Worm (Caenorhabditis elegans) whole organism, young adult: ENCODE measurements around the gene dnc-1.

ENCODE experiments used
- B0261.1 ChIP-seq: sonication (generic microtip); optimal IDR thresholded peaks from 2 replicates; lab custom pipeline; 2016; ENCODE audit warnings: mild to moderate bottlenecking, missing genetic modification characterization, moderate library complexity, missing compliant biosample characterization
- C06A6.2 ChIP-seq: fragments of 200-800 bp; sonication (Bioruptor generic); conservative IDR thresholded peaks from 2 replicates; pipeline ENCODE4 v1.3.6; 2022; ENCODE audit warnings: missing genetic modification characterization, missing compliant biosample characterization
- C17E4.6 ChIP-seq: fragments of 200-800 bp; sonication (Bioruptor generic); IDR thresholded peaks from 2 replicates; pipeline ENCODE4 v1.3.6; 2022; ENCODE audit warnings: missing genetic modification reagents, missing genetic modification characterization, missing compliant biosample characterization
- F55B11.4 ChIP-seq: sonication (generic microtip); optimal IDR thresholded peaks from 2 replicates; lab custom pipeline; 2016; ENCODE audit warnings: missing compliant biosample characterization, missing genetic modification characterization, borderline replicate concordance; ENCODE audit not compliant: insufficient read depth
- F57A8.1 ChIP-seq: fragments of 200-800 bp; sonication (Bioruptor generic); optimal IDR thresholded peaks from 2 replicates; lab custom pipeline; 2018; ENCODE audit warnings: mild to moderate bottlenecking, missing genetic modification characterization, moderate library complexity, missing compliant biosample characterization
- K12H6.12 ChIP-seq: fragments of 200-800 bp; sonication (Bioruptor generic); optimal IDR thresholded peaks from 2 replicates; lab custom pipeline; 2018; ENCODE audit warnings: mild to moderate bottlenecking, missing genetic modification characterization, missing compliant biosample characterization
- T26A5.8 ChIP-seq: sonication (generic microtip); optimal IDR thresholded peaks from 2 replicates; lab custom pipeline; 2016; ENCODE audit warnings: missing genetic modification characterization, missing compliant biosample characterization
- Y56A3A.18 ChIP-seq: fragments of 200-800 bp; sonication (Bioruptor generic); IDR thresholded peaks from 2 replicates; pipeline ENCODE4 v1.3.6; 2022; ENCODE audit warnings: missing genetic modification reagents, missing genetic modification characterization, missing compliant biosample characterization
- akir-1 ChIP-seq: fragments of 200-800 bp; sonication (Bioruptor generic); optimal IDR thresholded peaks from 2 replicates; lab custom pipeline; 2018; ENCODE audit warnings: mild to moderate bottlenecking, missing genetic modification characterization, moderate library complexity, missing compliant biosample characterization
- atf-7 ChIP-seq: sonication (generic microtip); optimal IDR thresholded peaks from 2 replicates; lab custom pipeline; 2017; ENCODE audit warnings: mild to moderate bottlenecking, missing genetic modification characterization, missing compliant biosample characterization
- attf-5 ChIP-seq: fragments of 200-800 bp; sonication (Bioruptor generic); optimal IDR thresholded peaks from 2 replicates; lab custom pipeline; 2018; ENCODE audit warnings: mild to moderate bottlenecking, missing genetic modification characterization, missing compliant biosample characterization
- bed-1 ChIP-seq: fragments of 200-800 bp; sonication (Bioruptor generic); IDR thresholded peaks from 2 replicates; pipeline ENCODE4 v1.3.6; 2022; ENCODE audit warnings: missing genetic modification reagents, missing genetic modification characterization, missing compliant biosample characterization
- cebp-1 ChIP-seq, 2 experiments: fragments of 200-800 bp in 1 of 2; sonication (Bioruptor generic) in 1 of 2; sonication (generic microtip) in 1 of 2; IDR thresholded peaks in 1 of 2; optimal IDR thresholded peaks in 1 of 2; 2 replicates each; pipeline versions ENCODE4 v1.3.6 to Lab custom; 2017 to 2022; ENCODE audit warnings: missing compliant biosample characterization in 2 of 2, missing genetic modification characterization in 2 of 2, mild to moderate bottlenecking in 1 of 2, missing genetic modification reagents in 1 of 2, moderate library complexity in 1 of 2
- ceh-40 ChIP-seq: fragments of 200-800 bp; sonication (Bioruptor generic); IDR thresholded peaks from 2 replicates; pipeline ENCODE4 v1.3.6; 2022; ENCODE audit warnings: missing genetic modification characterization, missing compliant biosample characterization
- ceh-79 ChIP-seq: sonication (generic microtip); optimal IDR thresholded peaks from 2 replicates; lab custom pipeline; 2017; ENCODE audit warnings: mild to moderate bottlenecking, missing genetic modification characterization, missing compliant biosample characterization
- ceh-91 ChIP-seq: fragments of 200-800 bp; sonication (Bioruptor generic); IDR thresholded peaks from 2 replicates; pipeline ENCODE4 v1.3.6; 2022; ENCODE audit warnings: missing genetic modification reagents, missing genetic modification characterization, missing compliant biosample characterization
- die-1 ChIP-seq: sonication (generic microtip); optimal IDR thresholded peaks from 2 replicates; lab custom pipeline; 2016; ENCODE audit warnings: missing genotype, mild to moderate bottlenecking, missing genetic modification characterization, missing compliant biosample characterization
- dox-1 ChIP-seq: fragments of 200-800 bp; sonication (Bioruptor generic); IDR thresholded peaks from 2 replicates; pipeline ENCODE4 v1.3.6; 2022; ENCODE audit warnings: missing genetic modification reagents, missing genetic modification characterization, missing compliant biosample characterization
- ekl-4 ChIP-seq: fragments of 200-800 bp; sonication (Bioruptor generic); IDR thresholded peaks from 2 replicates; pipeline ENCODE4 v1.3.6; 2022; ENCODE audit warnings: missing genetic modification reagents, missing genetic modification characterization, missing compliant biosample characterization
- ets-4 ChIP-seq: fragments of 200-800 bp; sonication (Bioruptor generic); optimal IDR thresholded peaks from 2 replicates; lab custom pipeline; 2018; ENCODE audit warnings: mild to moderate bottlenecking, missing genetic modification characterization, missing compliant biosample characterization
- him-1 ChIP-seq: sonication (generic microtip); optimal IDR thresholded peaks from 2 replicates; lab custom pipeline; 2016; ENCODE audit warnings: missing genotype, missing genetic modification reagents, missing genetic modification characterization, missing compliant biosample characterization
- hmg-1.2 ChIP-seq: fragments of 200-800 bp; sonication (Bioruptor generic); IDR thresholded peaks from 2 replicates; pipeline ENCODE4 v1.3.6; 2022; ENCODE audit warnings: missing genetic modification reagents, missing genetic modification characterization, missing compliant biosample characterization
- hsf-1 ChIP-seq: fragments of 200-800 bp; sonication (Bioruptor generic); IDR thresholded peaks from 2 replicates; pipeline ENCODE4 v1.3.6; 2022; ENCODE audit warnings: missing genetic modification reagents, missing genetic modification characterization, missing compliant biosample characterization
- let-526 ChIP-seq: fragments of 200-800 bp; sonication (Bioruptor generic); IDR thresholded peaks from 2 replicates; pipeline ENCODE4 v1.3.6; 2022; ENCODE audit warnings: missing genetic modification reagents, missing genetic modification characterization, missing compliant biosample characterization
- let-607 ChIP-seq, 2 experiments: fragments of 200-800 bp in 1 of 2; sonication (Bioruptor generic) in 1 of 2; sonication (generic microtip) in 1 of 2; optimal IDR thresholded peaks; 2 replicates each; lab custom pipeline; 2016 to 2018; ENCODE audit warnings: mild to moderate bottlenecking in 2 of 2, missing compliant biosample characterization in 2 of 2, missing genetic modification characterization in 2 of 2, moderate library complexity in 2 of 2, missing genotype in 1 of 2
- lin-40 ChIP-seq: sonication (generic microtip); optimal IDR thresholded peaks from 2 replicates; lab custom pipeline; 2016; ENCODE audit warnings: missing genetic modification characterization, mild to moderate bottlenecking, missing compliant biosample characterization, missing genotype, missing genetic modification reagents
- lin-54 ChIP-seq: fragments of 200-800 bp; sonication (Bioruptor generic); optimal IDR thresholded peaks from 2 replicates; lab custom pipeline; 2018; ENCODE audit warnings: mild to moderate bottlenecking, missing genetic modification characterization, missing compliant biosample characterization
- madf-10 ChIP-seq: sonication (generic microtip); optimal IDR thresholded peaks from 2 replicates; lab custom pipeline; 2016; ENCODE audit warnings: mild to moderate bottlenecking, missing genetic modification characterization, missing compliant biosample characterization
- mcd-1 ChIP-seq: fragments of 200-800 bp; sonication (Bioruptor generic); IDR thresholded peaks from 2 replicates; pipeline ENCODE4 v1.3.6; 2022; ENCODE audit warnings: missing genetic modification reagents, missing genetic modification characterization, missing compliant biosample characterization
- mes-4 ChIP-seq: sonication (generic microtip); optimal IDR thresholded peaks from 2 replicates; lab custom pipeline; 2016; ENCODE audit warnings: missing genotype, missing genetic modification characterization, missing compliant biosample characterization
- nfya-2 ChIP-seq: fragments of 200-800 bp; sonication (Bioruptor generic); IDR thresholded peaks from 2 replicates; pipeline ENCODE4 v1.3.6; 2022; ENCODE audit warnings: missing genetic modification reagents, missing genetic modification characterization, missing compliant biosample characterization
- nhr-80 ChIP-seq: sonication (generic microtip); optimal IDR thresholded peaks from 2 replicates; lab custom pipeline; 2016; ENCODE audit warnings: missing genetic modification characterization, missing compliant biosample characterization
- rcor-1 ChIP-seq: fragments of 200-800 bp; sonication (Bioruptor generic); IDR thresholded peaks from 2 replicates; pipeline ENCODE4 v1.3.6; 2022; ENCODE audit warnings: missing genetic modification reagents, missing genetic modification characterization, missing compliant biosample characterization
- rpc-1 ChIP-seq, 2 experiments: fragments of 150-350 bp in 1 of 2; sonication (generic microtip) in 1 of 2; optimal IDR thresholded peaks; 2 replicates each; lab custom pipeline; 2014 to 2018; ENCODE audit warnings: missing biosample characterization in 1 of 2, missing genetic modification characterization in 1 of 2, missing genetic modification reagents in 1 of 2, missing genotype in 1 of 2
- sea-2 ChIP-seq: fragments of 200-800 bp; sonication (Bioruptor generic); IDR thresholded peaks from 2 replicates; pipeline ENCODE4 v1.3.6; 2022; ENCODE audit warnings: missing genetic modification characterization, missing compliant biosample characterization
- snpc-1.3 ChIP-seq: sonication (generic microtip); optimal IDR thresholded peaks from 2 replicates; lab custom pipeline; 2017; ENCODE audit warnings: missing genetic modification characterization, mild to moderate bottlenecking, missing compliant biosample characterization, antibody characterized with exemption, moderate library complexity, missing genotype, missing genetic modification reagents; ENCODE audit not compliant: insufficient read depth
- somi-1 ChIP-seq: fragments of 200-800 bp; sonication (Bioruptor generic); optimal IDR thresholded peaks from 2 replicates; lab custom pipeline; 2018; ENCODE audit warnings: mild to moderate bottlenecking, missing genetic modification characterization, missing compliant biosample characterization
- tbp1 ChIP-seq: fragments of 200-800 bp; sonication (Bioruptor generic); optimal IDR thresholded peaks from 2 replicates; lab custom pipeline; 2018; ENCODE audit warnings: mild to moderate bottlenecking, missing genetic modification characterization, missing compliant biosample characterization
- xnd-1 ChIP-seq: sonication (generic microtip); optimal IDR thresholded peaks from 2 replicates; lab custom pipeline; 2016; ENCODE audit warnings: missing genotype, missing genetic modification reagents, missing genetic modification characterization, missing compliant biosample characterization
- zfh-2 ChIP-seq: fragments of 200-800 bp; sonication (Bioruptor generic); conservative IDR thresholded peaks from 2 replicates; pipeline ENCODE4 v1.3.6; 2022; ENCODE audit warnings: missing genetic modification reagents, missing genetic modification characterization, missing compliant biosample characterization
- ztf-26 ChIP-seq: sonication (generic microtip); optimal IDR thresholded peaks from 2 replicates; lab custom pipeline; 2017; ENCODE audit warnings: missing genetic modification characterization, missing compliant biosample characterization
- ztf-3 ChIP-seq: fragments of 200-800 bp; sonication (Bioruptor generic); optimal IDR thresholded peaks from 2 replicates; lab custom pipeline; 2018; ENCODE audit warnings: mild to moderate bottlenecking, missing genetic modification characterization, missing compliant biosample characterization
- ztf-6 ChIP-seq: fragments of 200-800 bp; sonication (Bioruptor generic); IDR thresholded peaks from 2 replicates; pipeline ENCODE4 v1.3.6; 2022; ENCODE audit warnings: missing genetic modification reagents, missing genetic modification characterization, missing compliant biosample characterization

dnc-1 gene

DNA sequence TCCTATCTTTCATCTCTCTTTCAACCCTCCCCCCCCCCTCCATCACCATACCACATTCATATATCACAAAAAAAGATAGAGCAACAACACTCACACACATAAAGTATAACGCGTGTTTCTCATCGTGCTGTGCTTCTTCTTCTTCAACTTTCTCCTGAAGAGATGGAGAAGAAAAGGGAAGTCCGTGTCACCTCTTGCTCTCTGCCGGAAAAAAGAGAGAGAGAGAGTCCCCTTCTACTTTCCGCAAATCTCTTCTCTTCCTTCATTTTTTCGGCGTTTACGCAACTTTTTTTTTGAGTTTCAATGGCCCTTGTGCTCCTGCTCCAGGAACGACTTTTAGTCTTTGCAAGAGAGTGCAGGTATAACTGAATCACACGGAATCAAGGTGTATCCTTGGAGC is 46.7 kb upstream of the dnc-1 start:
- TF ChIP-seq madf-10 (no peak), hsf-1 (GFP tag; lab: Robert Waterston, UW) (no peak), somi-1 (no peak), zfh-2 (GFP tag; lab: Robert Waterston, UW) (0 out of 2 replicates have a peak, but pooled peaks have one; percentile 12), F55B11.4 (tag; lab: Kevin White, UChicago) (no peak), lin-54 (GFP tag; lab: Kevin White, UChicago) (no peak), snpc-1.3 (tag; lab: Kevin White, UChicago) (no peak), K12H6.12 (tag; lab: Kevin White, UChicago) (peak; percentile 1), C17E4.6 (GFP tag; lab: Robert Waterston, UW) (no peak), let-526 (GFP tag; lab: Robert Waterston, UW) (no peak), B0261.1 (tag; lab: Kevin White, UChicago) (no peak), mes-4 (tag; lab: Kevin White, UChicago) (no peak), cebp-1 (GFP tag; IDR thresholded peaks at IDR 0.05; lab: Robert Waterston, UW) (no peak), cebp-1 (tag; optimal IDR thresholded peaks at IDR 0.05; lab: Kevin White, UChicago) (peak; percentile 19), Y56A3A.18 (no peak), die-1 (tag; lab: Kevin White, UChicago) (no peak)

DNA sequence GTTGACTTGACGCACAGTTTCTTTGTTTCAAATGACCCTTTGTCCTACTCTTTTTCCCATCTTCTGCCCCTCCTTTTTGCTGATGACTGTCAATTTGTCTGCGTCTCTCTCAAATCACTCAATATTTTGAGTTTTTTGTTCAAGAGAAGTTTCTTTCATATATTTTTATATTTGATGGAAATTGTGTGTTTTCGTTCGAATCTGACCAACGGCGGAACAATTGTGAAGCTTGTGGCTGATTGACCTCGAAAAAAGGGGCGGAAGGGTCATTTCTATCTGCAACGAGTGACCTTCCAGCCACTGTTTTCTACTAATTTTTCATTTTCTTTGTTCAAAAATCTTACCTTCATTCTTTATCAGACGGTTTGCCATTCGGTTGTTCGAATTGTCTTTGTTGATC is 45.6 kb upstream of the dnc-1 start:
- 0 out of 2 replicates have a peak, but pooled peaks have one; percentile 9 for TF ChIP-seq hmg-1.2 (GFP tag; lab: Robert Waterston, UW)
- TF ChIP-seq ztf-26 (tag; lab: Kevin White, UChicago), result no peak
- no peak for TF ChIP-seq ceh-91

DNA sequence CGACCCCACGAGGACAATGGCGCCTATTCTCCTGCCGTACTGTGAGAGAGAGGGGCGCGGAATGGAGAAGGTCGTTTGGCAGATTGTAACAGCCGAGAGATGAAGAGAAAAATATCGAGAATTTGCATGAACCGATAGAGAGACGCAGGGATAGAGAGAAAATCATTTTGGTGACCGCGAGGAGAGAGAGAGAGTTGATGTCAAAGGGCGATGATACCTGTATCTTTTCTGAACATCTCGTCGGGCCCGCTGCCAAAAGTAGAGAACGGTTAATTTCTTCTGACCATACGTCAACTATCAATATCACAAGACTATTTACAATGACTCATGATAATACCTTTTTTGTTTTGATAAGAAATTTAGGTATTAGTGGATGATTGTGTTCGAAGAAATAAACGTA is 43.0 kb upstream of the dnc-1 start:
- no peak for TF ChIP-seq xnd-1
- no peak for TF ChIP-seq ceh-40 (GFP tag; lab: Robert Waterston, UW)
- no peak for TF ChIP-seq F57A8.1 (GFP tag; lab: Kevin White, UChicago)
- no peak for TF ChIP-seq ztf-6
- peak; percentile 37 for TF ChIP-seq somi-1
- TF ChIP-seq ceh-79 (tag; lab: Kevin White, UChicago), result no peak
- TF ChIP-seq B0261.1 (tag; lab: Kevin White, UChicago), result no peak
- TF ChIP-seq ekl-4 (GFP tag; lab: Robert Waterston, UW), result 0 out of 2 replicates have a peak, but pooled peaks have one; percentile 7
- peak; percentile 62; the same call in 1 of the 2 replicates for TF ChIP-seq C06A6.2 (GFP tag; lab: Robert Waterston, UW)
- no peak for TF ChIP-seq him-1 (tag; lab: Kevin White, UChicago)
- no peak for TF ChIP-seq hsf-1 (GFP tag; lab: Robert Waterston, UW)
- TF ChIP-seq sea-2, result no peak
- TF ChIP-seq dox-1 (GFP tag; lab: Robert Waterston, UW), result 0 out of 2 replicates have a peak, but pooled peaks have one; percentile 28
- no peak for TF ChIP-seq mcd-1 (GFP tag; lab: Robert Waterston, UW)
- TF ChIP-seq nfya-2 (GFP tag; lab: Robert Waterston, UW), result no peak
- TF ChIP-seq rpc-1 (optimal IDR thresholded peaks at IDR 0.05; lab: Kevin White, UChicago), result no peak
- no peak for TF ChIP-seq rpc-1 (tag; optimal IDR thresholded peaks at IDR 0.05; lab: Kevin White, UChicago)
- no peak for TF ChIP-seq lin-54 (GFP tag; lab: Kevin White, UChicago)
- TF ChIP-seq cebp-1 (GFP tag; IDR thresholded peaks at IDR 0.05; lab: Robert Waterston, UW), result no peak
- peak; percentile 32 for TF ChIP-seq cebp-1 (tag; optimal IDR thresholded peaks at IDR 0.05; lab: Kevin White, UChicago)
- no peak for TF ChIP-seq rcor-1 (GFP tag; lab: Robert Waterston, UW)
- no peak for TF ChIP-seq ets-4 (GFP tag; lab: Kevin White, UChicago)
- TF ChIP-seq hmg-1.2 (GFP tag; lab: Robert Waterston, UW), result peak; percentile 44; the same call in 1 of the 2 replicates
- TF ChIP-seq akir-1, result no peak
- peak; percentile 66 for TF ChIP-seq ztf-26 (tag; lab: Kevin White, UChicago)
- TF ChIP-seq attf-5 (GFP tag; lab: Kevin White, UChicago), result no peak
- no peak for TF ChIP-seq atf-7 (tag; lab: Kevin White, UChicago)
- no peak for TF ChIP-seq ztf-3 (GFP tag; lab: Kevin White, UChicago)
- TF ChIP-seq tbp1 (GFP tag; lab: Kevin White, UChicago), result no peak
- TF ChIP-seq let-607 (tag; optimal IDR thresholded peaks at IDR 0.05; lab: Kevin White, UChicago), result no peak
- TF ChIP-seq T26A5.8 (tag; lab: Kevin White, UChicago), result no peak
- TF ChIP-seq bed-1 (GFP tag; lab: Robert Waterston, UW), result no peak
- TF ChIP-seq lin-40 (tag; lab: Kevin White, UChicago), result peak; percentile 61
- TF ChIP-seq Y56A3A.18, result no peak
- TF ChIP-seq die-1 (tag; lab: Kevin White, UChicago), result no peak
- peak; percentile 44 for TF ChIP-seq nhr-80 (tag; lab: Kevin White, UChicago)
